Worm (Caenorhabditis elegans) whole organism, L2 larva: ENCODE data around the gene Y55F3BR.6.

Experiments used
- C34F6.9 ChIP-seq: fragments of 150-350 bp; optimal IDR thresholded peaks from 2 replicates; lab custom pipeline; 2014; ENCODE audit warnings: missing biosample characterization, missing genetic modification characterization
- alr-1 ChIP-seq: fragments of 150-350 bp; optimal IDR thresholded peaks from 2 replicates; lab custom pipeline; 2014; ENCODE audit warnings: missing biosample characterization, missing genetic modification characterization
- aly-2 ChIP-seq: fragments of 150-350 bp; optimal IDR thresholded peaks from 2 replicates; lab custom pipeline; 2014; ENCODE audit warnings: missing biosample characterization, missing genetic modification characterization
- ama-1 ChIP-seq: fragments of 150-350 bp; optimal IDR thresholded peaks from 2 replicates; lab custom pipeline; 2018; ENCODE audit warnings: inconsistent platforms
- blmp-1 ChIP-seq: sonication (generic microtip); optimal IDR thresholded peaks from 2 replicates; lab custom pipeline; 2017; ENCODE audit warnings: missing genetic modification characterization, mild to moderate bottlenecking, missing compliant biosample characterization, antibody characterized with exemption, moderate library complexity; ENCODE audit not compliant: insufficient read depth
- ceh-82 ChIP-seq: fragments of 150-350 bp; optimal IDR thresholded peaks from 2 replicates; lab custom pipeline; 2014; ENCODE audit warnings: missing biosample characterization, missing genetic modification characterization
- crh-2 ChIP-seq: sonication (generic microtip); optimal IDR thresholded peaks from 2 replicates; lab custom pipeline; 2017; ENCODE audit warnings: missing biosample characterization, missing genetic modification characterization
- elt-1 ChIP-seq: fragments of 150-350 bp; optimal IDR thresholded peaks from 2 replicates; lab custom pipeline; 2014; ENCODE audit warnings: missing biosample characterization, missing genetic modification characterization
- fos-1 ChIP-seq: fragments of 150-350 bp; optimal IDR thresholded peaks from 2 replicates; lab custom pipeline; 2014; ENCODE audit warnings: missing biosample characterization, missing genetic modification characterization
- gmeb-1 ChIP-seq: fragments of 150-350 bp; optimal IDR thresholded peaks from 2 replicates; lab custom pipeline; 2014; ENCODE audit warnings: missing biosample characterization, missing genetic modification characterization
- lin-13 ChIP-seq: fragments of 150-350 bp; optimal IDR thresholded peaks from 2 replicates; lab custom pipeline; 2014; ENCODE audit warnings: missing biosample characterization, missing genetic modification reagents, missing genetic modification characterization
- lin-39 ChIP-seq: fragments of 150-350 bp; optimal IDR thresholded peaks from 2 replicates; lab custom pipeline; 2014; ENCODE audit warnings: missing biosample characterization, missing genetic modification reagents, missing genetic modification characterization
- lsy-2 ChIP-seq, 2 experiments: fragments of 150-350 bp in 1 of 2; sonication (generic microtip) in 1 of 2; optimal IDR thresholded peaks; 2 replicates each; lab custom pipeline; 2014 to 2017; ENCODE audit warnings: missing biosample characterization in 2 of 2, missing genetic modification characterization in 2 of 2
- mab-5 ChIP-seq: fragments of 150-350 bp; optimal IDR thresholded peaks from 2 replicates; lab custom pipeline; 2014; ENCODE audit warnings: missing biosample characterization, missing genetic modification characterization
- mbf-1 ChIP-seq: sonication (generic microtip); optimal IDR thresholded peaks from 2 replicates; lab custom pipeline; 2017; ENCODE audit warnings: missing biosample characterization, missing genetic modification characterization
- mdl-1 ChIP-seq, 2 experiments: fragments of 150-350 bp in 1 of 2; sonication (generic microtip) in 1 of 2; optimal IDR thresholded peaks; 2 replicates each; lab custom pipeline; 2017; ENCODE audit warnings: missing biosample characterization in 2 of 2, missing genetic modification characterization in 2 of 2
- nhr-10 ChIP-seq: sonication (generic microtip); optimal IDR thresholded peaks from 2 replicates; lab custom pipeline; 2017; ENCODE audit warnings: missing biosample characterization, missing genetic modification characterization
- nhr-11 ChIP-seq: fragments of 150-350 bp; optimal IDR thresholded peaks from 2 replicates; lab custom pipeline; 2014; ENCODE audit warnings: missing biosample characterization, missing genetic modification characterization
- nhr-12 ChIP-seq: fragments of 150-350 bp; optimal IDR thresholded peaks from 2 replicates; lab custom pipeline; 2014; ENCODE audit warnings: missing biosample characterization, missing genetic modification characterization
- nhr-129 ChIP-seq: fragments of 150-350 bp; optimal IDR thresholded peaks from 2 replicates; lab custom pipeline; 2014; ENCODE audit warnings: missing biosample characterization, missing genetic modification characterization
- nhr-21 ChIP-seq: fragments of 150-350 bp; optimal IDR thresholded peaks from 2 replicates; lab custom pipeline; 2014; ENCODE audit warnings: missing biosample characterization, missing genetic modification characterization
- nhr-237 ChIP-seq: fragments of 150-350 bp; optimal IDR thresholded peaks from 2 replicates; lab custom pipeline; 2014; ENCODE audit warnings: missing biosample characterization, missing genetic modification characterization
- nhr-25 ChIP-seq: fragments of 150-350 bp; sonication (generic microtip); optimal IDR thresholded peaks from 3 replicates; lab custom pipeline; 2014; ENCODE audit warnings: missing biosample characterization, missing genetic modification characterization
- nhr-6 ChIP-seq: fragments of 150-350 bp; optimal IDR thresholded peaks from 2 replicates; lab custom pipeline; 2014; ENCODE audit warnings: missing biosample characterization, missing genetic modification characterization
- nhr-77 ChIP-seq: fragments of 150-350 bp; optimal IDR thresholded peaks from 2 replicates; lab custom pipeline; 2014; ENCODE audit warnings: missing biosample characterization, missing genetic modification characterization
- sem-4 ChIP-seq: fragments of 150-350 bp; optimal IDR thresholded peaks from 2 replicates; lab custom pipeline; 2014; ENCODE audit warnings: missing biosample characterization, missing genetic modification reagents, missing genetic modification characterization
- sma-3 ChIP-seq: sonication (generic microtip); optimal IDR thresholded peaks from 2 replicates; lab custom pipeline; 2016; ENCODE audit warnings: missing genetic modification reagents, missing genetic modification characterization, missing compliant biosample characterization
- sma-9 ChIP-seq, 2 experiments: fragments of 150-350 bp in 1 of 2; sonication (generic microtip) in 1 of 2; optimal IDR thresholded peaks; 2 replicates each; lab custom pipeline; 2014 to 2016; ENCODE audit warnings: missing genetic modification characterization in 2 of 2, mild to moderate bottlenecking in 1 of 2, missing biosample characterization in 1 of 2, missing compliant biosample characterization in 1 of 2, missing genetic modification reagents in 1 of 2, moderate library complexity in 1 of 2
- snpc-4 ChIP-seq: fragments of 150-350 bp; optimal IDR thresholded peaks from 2 replicates; lab custom pipeline; 2014; ENCODE audit warnings: missing biosample characterization, missing genetic modification characterization
- unc-39 ChIP-seq: fragments of 150-350 bp; optimal IDR thresholded peaks from 2 replicates; lab custom pipeline; 2014; ENCODE audit warnings: missing biosample characterization, missing genetic modification characterization
- unc-55 ChIP-seq: fragments of 150-350 bp; sonication (generic microtip); optimal IDR thresholded peaks from 3 replicates; lab custom pipeline; 2014; ENCODE audit warnings: missing biosample characterization, missing genetic modification reagents, missing genetic modification characterization
- unc-62 ChIP-seq: fragments of 150-350 bp; optimal IDR thresholded peaks from 2 replicates; lab custom pipeline; 2014; ENCODE audit warnings: missing biosample characterization, missing genetic modification reagents, missing genetic modification characterization
- zag-1 ChIP-seq: fragments of 150-350 bp; optimal IDR thresholded peaks from 2 replicates; lab custom pipeline; 2014; ENCODE audit warnings: missing biosample characterization, missing genetic modification characterization
- ztf-4 ChIP-seq: fragments of 150-350 bp; optimal IDR thresholded peaks from 2 replicates; lab custom pipeline; 2014; ENCODE audit warnings: missing biosample characterization, missing genetic modification characterization

Gene Y55F3BR.6

ce11 chrIV:878634-879033 lies 36.7 kb upstream of the Y55F3BR.6 start:
- TF ChIP-seq mab-5 (tag; lab: Kevin White, UChicago) = no peak
- no peak for TF ChIP-seq nhr-237 (tag; lab: Kevin White, UChicago)
- no peak for TF ChIP-seq sem-4 (tag; lab: Kevin White, UChicago)
- TF ChIP-seq nhr-21 (tag; lab: Kevin White, UChicago) = no peak
- no peak for TF ChIP-seq unc-62 (GFP tag; lab: Kevin White, UChicago)
- no peak for TF ChIP-seq sma-3 (GFP tag; lab: Kevin White, UChicago)
- TF ChIP-seq zag-1 = no peak
- no peak for TF ChIP-seq nhr-12 (tag; lab: Kevin White, UChicago)
- no peak for TF ChIP-seq crh-2 (tag; lab: Kevin White, UChicago)
- TF ChIP-seq nhr-25 (tag; lab: Kevin White, UChicago) = no peak
- no peak for TF ChIP-seq nhr-10 (tag; lab: Kevin White, UChicago)
- TF ChIP-seq ama-1 (lab: Kevin White, UChicago) = no peak
- no peak for TF ChIP-seq nhr-77
- no peak for TF ChIP-seq nhr-6

DNA sequence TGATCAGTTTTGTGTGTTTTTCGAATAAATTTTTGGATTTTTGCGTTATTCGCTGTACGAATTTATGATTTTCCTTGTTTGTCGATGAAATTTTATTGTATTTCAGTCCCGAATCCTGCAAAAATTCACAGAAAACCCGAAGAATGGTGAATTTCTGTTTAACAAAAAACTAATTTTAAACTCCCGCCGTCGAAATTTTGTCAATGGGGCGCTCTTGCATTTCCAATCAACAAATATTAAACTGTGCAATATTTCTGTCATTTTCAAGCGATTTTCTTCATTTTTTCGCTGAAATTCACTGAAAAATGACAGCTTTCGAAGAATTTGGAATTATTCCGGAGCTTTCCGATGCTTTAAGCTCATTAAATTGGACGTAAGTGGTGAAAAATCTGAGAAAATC lies 32.8 kb upstream of the Y55F3BR.6 start, which contains the start of gene Y55F3BR.1:
Gene Y55F3BR.1 (plus strand): TSS at position 115 of the 400 bp plus-strand sequence.
- TF ChIP-seq ceh-82 (tag; lab: Kevin White, UChicago) (no peak), nhr-12 (tag; lab: Kevin White, UChicago) (no peak), nhr-25 (tag; lab: Kevin White, UChicago) (peak; percentile 30), nhr-129 (tag; lab: Kevin White, UChicago) (peak; percentile 46), lin-39 (tag; lab: Kevin White, UChicago) (no peak), crh-2 (tag; lab: Kevin White, UChicago) (peak; percentile 58), C34F6.9 (tag; lab: Kevin White, UChicago) (peak; percentile 63), unc-55 (peak; percentile 81), lsy-2 (tag; optimal IDR thresholded peaks at IDR 0.05; lab: Kevin White, UChicago) (peak; percentile 48 to 82), nhr-77 (peak; percentile 23), unc-62 (GFP tag; lab: Kevin White, UChicago) (no peak), unc-39 (no peak), nhr-6 (no peak), gmeb-1 (peak; percentile 98), elt-1 (tag; lab: Kevin White, UChicago) (no peak), sma-3 (GFP tag; lab: Kevin White, UChicago) (peak; percentile 38), snpc-4 (peak; percentile 74), ztf-4 (tag; lab: Kevin White, UChicago) (no peak), lin-13 (peak; percentile 51)
- TF ChIP-seq, all 48 proteins: peak for 11

DNA sequence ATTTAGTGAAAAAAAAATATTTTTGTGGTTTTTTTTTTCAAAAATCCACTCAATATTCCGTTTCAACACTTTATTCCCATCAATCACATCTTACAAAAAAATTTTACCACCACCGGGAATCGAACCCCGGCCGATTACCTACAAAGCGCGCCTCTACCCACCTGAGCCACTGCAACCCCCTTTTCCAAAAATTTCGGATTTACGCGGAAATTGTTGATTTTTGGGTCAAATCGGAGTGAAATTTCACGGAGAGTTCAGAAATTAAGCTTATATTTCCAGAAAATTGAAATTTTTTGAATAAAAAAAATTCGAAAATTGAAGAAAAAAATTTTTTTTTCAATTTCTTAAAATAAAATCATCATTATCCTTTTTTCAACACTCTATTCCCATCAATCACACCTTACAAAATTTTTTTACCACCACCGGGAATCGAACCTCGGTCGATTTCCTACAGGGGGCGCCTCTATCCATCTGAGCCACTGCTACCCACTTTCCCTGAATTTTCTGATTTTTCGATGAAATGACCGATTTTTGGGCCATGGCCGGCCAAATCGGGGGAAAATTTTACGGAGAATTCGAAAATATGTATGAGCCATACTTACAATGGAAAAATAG lies 31.4 kb upstream of the Y55F3BR.6 start:
- TF ChIP-seq nhr-77 (no peak), ceh-82 (tag; lab: Kevin White, UChicago) (no peak), lsy-2 (tag; optimal IDR thresholded peaks at IDR 0.05; lab: Kevin White, UChicago) (no peak), blmp-1 (tag; lab: Kevin White, UChicago) (no peak), mbf-1 (no peak), zag-1 (no peak), sma-9 (GFP tag; optimal IDR thresholded peaks at IDR 0.05; lab: Kevin White, UChicago) (no peak), sma-9 (tag; optimal IDR thresholded peaks at IDR 0.05; lab: Kevin White, UChicago) (no peak), mdl-1 (tag; optimal IDR thresholded peaks at IDR 0.05; lab: Kevin White, UChicago) (no peak), nhr-11 (no peak), unc-55 (no peak), nhr-21 (tag; lab: Kevin White, UChicago) (no peak)

DNA sequence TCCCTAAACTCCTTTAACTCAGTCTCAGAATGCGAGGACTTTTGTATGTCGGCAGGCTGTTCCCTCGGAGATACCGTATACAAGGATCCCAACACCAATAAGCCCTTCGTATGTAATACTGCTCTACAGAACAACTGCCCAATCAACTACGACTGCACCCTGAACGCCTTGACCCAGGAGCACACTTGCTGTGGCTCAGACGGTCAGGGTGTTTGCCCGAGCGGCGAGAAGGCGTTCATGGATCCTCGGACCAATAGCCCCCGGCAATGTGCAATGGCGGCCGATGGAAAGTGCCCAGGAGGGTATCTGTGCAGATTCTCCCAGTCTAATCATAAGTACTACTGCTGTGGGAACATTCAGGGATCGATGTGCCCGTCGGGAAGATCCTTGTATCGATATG lies 26.8 kb upstream of the Y55F3BR.6 start:
- TF ChIP-seq ztf-4 (tag; lab: Kevin White, UChicago) (no peak), ama-1 (lab: Kevin White, UChicago) (no peak), unc-55 (no peak), nhr-25 (tag; lab: Kevin White, UChicago) (no peak), fos-1 (tag; lab: Kevin White, UChicago) (no peak), unc-39 (no peak), lin-13 (no peak), aly-2 (tag; lab: Kevin White, UChicago) (no peak), alr-1 (tag; lab: Kevin White, UChicago) (no peak), zag-1 (no peak), sma-9 (GFP tag; optimal IDR thresholded peaks at IDR 0.05; lab: Kevin White, UChicago) (no peak), sma-9 (tag; optimal IDR thresholded peaks at IDR 0.05; lab: Kevin White, UChicago) (no peak)
